Fruit fly (Drosophila melanogaster): ENCODE measurements around the gene RfC4.

dm6 chr3L:4096546-4096945 lies 39.3 kb downstream of the RfC4 start:
- TF ChIP-seq Sp1 (GFP tag; optimal IDR thresholded peaks at IDR 0.05): no peak
- no peak for TF ChIP-seq Vsx2 (GFP tag; optimal IDR thresholded peaks at IDR 0.05; ENCODE audit: partially characterized antibody)
